Fruit fly (Drosophila melanogaster): ENCODE measurements around the gene iPLA2-VIA.

- TF ChIP-seq ttk (optimal IDR thresholded peaks at IDR 0.05) (no peak), insv (optimal IDR thresholded peaks at IDR 0.05) (no peak)
Measured at dm6 chr3L:9898355-9898754, 34.2 kb upstream of the iPLA2-VIA start, which contains the start of the genes CG6707 and CG46387.
